Fruit fly (Drosophila melanogaster) whole organism, embryonic: ENCODE measurements around the gene CG33521.

ENCODE experiments used
- Asciz ChIP-seq: fragments of 200-800 bp; sonication (Bioruptor generic); optimal IDR thresholded peaks from 2 replicates; lab custom pipeline; 2017; ENCODE audit warnings: missing biosample characterization, mild to moderate bottlenecking, missing genetic modification characterization, missing genetic modification reagents
- Bdp1 ChIP-seq: fragments of 200-800 bp; sonication (Bioruptor generic); optimal IDR thresholded peaks from 3 replicates; lab custom pipeline; 2016; ENCODE audit warnings: missing biosample characterization, missing genetic modification characterization
- Bgb ChIP-seq: fragments of 200-800 bp; sonication (Bioruptor generic); IDR thresholded peaks from 2 replicates; pipeline ENCODE4 v1.3.6; 2022; ENCODE audit warnings: missing biosample characterization, missing genetic modification characterization; ENCODE audit not compliant: partially characterized antibody
- CG10209 ChIP-seq: fragments of 200-800 bp; sonication (Bioruptor generic); optimal IDR thresholded peaks from 3 replicates; lab custom pipeline; 2017; ENCODE audit warnings: missing biosample characterization, mild to moderate bottlenecking, missing genetic modification characterization, missing genetic modification reagents
- CG10274 ChIP-seq: fragments of 200-800 bp; sonication (Bioruptor generic); optimal IDR thresholded peaks from 3 replicates; lab custom pipeline; 2017; ENCODE audit warnings: missing biosample characterization, mild to moderate bottlenecking, missing genetic modification characterization
- CG11093 ChIP-seq: fragments of 200-800 bp; sonication (Bioruptor generic); IDR thresholded peaks from 3 replicates; pipeline ENCODE4 v1.3.6; 2022; ENCODE audit warnings: missing biosample characterization, missing genetic modification characterization
- CG11696 ChIP-seq: fragments of 200-800 bp; sonication (Bioruptor generic); IDR thresholded peaks from 2 replicates; pipeline ENCODE4 v1.3.6; 2022; ENCODE audit warnings: missing biosample characterization, missing genetic modification characterization
- CG12299 ChIP-seq: fragments of 200-800 bp; sonication (Bioruptor generic); optimal IDR thresholded peaks from 2 replicates; lab custom pipeline; 2018; ENCODE audit warnings: missing biosample characterization, mild to moderate bottlenecking, missing genetic modification characterization
- CG12391 ChIP-seq: fragments of 200-800 bp; sonication (Bioruptor generic); optimal IDR thresholded peaks from 3 replicates; lab custom pipeline; 2018; ENCODE audit warnings: missing biosample characterization, mild to moderate bottlenecking, missing genetic modification characterization, moderate library complexity
- CG12744 ChIP-seq: fragments of 200-800 bp; sonication (Bioruptor generic); optimal IDR thresholded peaks from 2 replicates; lab custom pipeline; 2016; ENCODE audit warnings: missing biosample characterization, missing genetic modification characterization
- CG12769 ChIP-seq: fragments of 200-800 bp; sonication (Bioruptor generic); optimal IDR thresholded peaks from 2 replicates; lab custom pipeline; 2019; ENCODE audit warnings: missing biosample characterization, mild to moderate bottlenecking, missing genetic modification characterization, moderate library complexity
- CG13424 ChIP-seq: fragments of 200-800 bp; sonication (Bioruptor generic); optimal IDR thresholded peaks from 2 replicates; lab custom pipeline; 2019; ENCODE audit warnings: missing biosample characterization, mild to moderate bottlenecking, missing genetic modification characterization, moderate library complexity
- CG13624 ChIP-seq: fragments of 200-800 bp; sonication (Bioruptor generic); optimal IDR thresholded peaks from 2 replicates; lab custom pipeline; 2016; ENCODE audit warnings: missing biosample characterization, missing genetic modification characterization
- CG15479 ChIP-seq: fragments of 200-800 bp; sonication (Bioruptor generic); optimal IDR thresholded peaks from 3 replicates; lab custom pipeline; 2019; ENCODE audit warnings: missing biosample characterization, mild to moderate bottlenecking, missing genetic modification characterization, moderate library complexity
- CG1603 ChIP-seq: fragments of 200-800 bp; sonication (Bioruptor generic); optimal IDR thresholded peaks from 2 replicates; lab custom pipeline; 2019; ENCODE audit warnings: missing biosample characterization, mild to moderate bottlenecking, missing genetic modification characterization, moderate library complexity
- CG1647 ChIP-seq: fragments of 200-800 bp; sonication (Bioruptor generic); optimal IDR thresholded peaks from 3 replicates; lab custom pipeline; 2016; ENCODE audit warnings: missing biosample characterization, missing genetic modification characterization
- CG17829 ChIP-seq: fragments of 200-800 bp; optimal IDR thresholded peaks from 2 replicates; lab custom pipeline; 2019; ENCODE audit warnings: missing biosample characterization, mild to moderate bottlenecking, missing genetic modification characterization, moderate library complexity
- CG18476 ChIP-seq: fragments of 200-800 bp; sonication (Bioruptor generic); optimal IDR thresholded peaks from 2 replicates; lab custom pipeline; 2016; ENCODE audit warnings: missing biosample characterization, mild to moderate bottlenecking, missing genetic modification characterization
- CG2120 ChIP-seq: fragments of 200-800 bp; sonication (Bioruptor generic); optimal IDR thresholded peaks from 3 replicates; lab custom pipeline; 2016; ENCODE audit warnings: missing biosample characterization, missing genetic modification characterization
- CG2129 ChIP-seq: fragments of 200-800 bp; sonication (Bioruptor generic); IDR thresholded peaks from 2 replicates; pipeline ENCODE4 v1.3.6; 2022; ENCODE audit warnings: missing biosample characterization, missing genetic modification characterization; ENCODE audit not compliant: partially characterized antibody
- CG2712 ChIP-seq: fragments of 200-800 bp; optimal IDR thresholded peaks from 3 replicates; lab custom pipeline; 2019; ENCODE audit warnings: missing biosample characterization, mild to moderate bottlenecking, missing genetic modification characterization, moderate library complexity
- CG3163 ChIP-seq: fragments of 200-800 bp; sonication (Bioruptor generic); optimal IDR thresholded peaks from 3 replicates; lab custom pipeline; 2016; ENCODE audit warnings: missing biosample characterization, missing genetic modification characterization
- CG6654 ChIP-seq: fragments of 200-800 bp; sonication (Bioruptor generic); optimal IDR thresholded peaks from 2 replicates; lab custom pipeline; 2017; ENCODE audit warnings: missing biosample characterization, mild to moderate bottlenecking, missing genetic modification characterization
- D19A ChIP-seq: fragments of 200-800 bp; optimal IDR thresholded peaks from 3 replicates; lab custom pipeline; 2019; ENCODE audit warnings: missing biosample characterization, mild to moderate bottlenecking, missing genetic modification characterization, moderate library complexity
- D19B ChIP-seq: fragments of 200-800 bp; sonication (Bioruptor generic); optimal IDR thresholded peaks from 2 replicates; lab custom pipeline; 2017; ENCODE audit warnings: missing biosample characterization, mild to moderate bottlenecking, missing genetic modification characterization
- Dip2 ChIP-seq: fragments of 200-800 bp; sonication (Bioruptor generic); IDR thresholded peaks from 2 replicates; pipeline ENCODE4 v1.3.6; 2022; ENCODE audit warnings: missing biosample characterization, missing genetic modification characterization
- Dip3 ChIP-seq: fragments of 200-800 bp; sonication (Bioruptor generic); optimal IDR thresholded peaks from 3 replicates; lab custom pipeline; 2016; ENCODE audit warnings: missing biosample characterization, missing genetic modification characterization
- HHEX ChIP-seq: fragments of 200-800 bp; sonication (Bioruptor generic); optimal IDR thresholded peaks from 3 replicates; lab custom pipeline; 2017; ENCODE audit warnings: missing biosample characterization, mild to moderate bottlenecking, missing genetic modification characterization, missing genetic modification reagents
- Hr51 ChIP-seq, 2 experiments: fragments of 200-800 bp; sonication (Bioruptor generic); optimal IDR thresholded peaks; 2 replicates in 1 of 2; 3 replicates in 1 of 2; lab custom pipeline; 2016 to 2018; ENCODE audit warnings: missing biosample characterization in 2 of 2, missing genetic modification characterization in 2 of 2, mild to moderate bottlenecking in 1 of 2, moderate library complexity in 1 of 2
- MESR4 ChIP-seq: fragments of 200-800 bp; sonication (Bioruptor generic); optimal IDR thresholded peaks from 2 replicates; lab custom pipeline; 2018; ENCODE audit warnings: missing biosample characterization, mild to moderate bottlenecking, missing genetic modification characterization, moderate library complexity
- Myb ChIP-seq: fragments of 200-800 bp; sonication (Bioruptor generic); optimal IDR thresholded peaks from 2 replicates; lab custom pipeline; 2016; ENCODE audit warnings: missing biosample characterization, missing genetic modification characterization
- Nf-YA ChIP-seq: fragments of 200-800 bp; sonication (Bioruptor generic); IDR thresholded peaks from 2 replicates; pipeline ENCODE4 v1.3.6; 2022; ENCODE audit warnings: missing biosample characterization, missing genetic modification characterization
- Sox102F ChIP-seq: fragments of 200-800 bp; sonication (Bioruptor generic); optimal IDR thresholded peaks from 2 replicates; lab custom pipeline; 2018; ENCODE audit warnings: missing biosample characterization, mild to moderate bottlenecking, missing genetic modification characterization, moderate library complexity
- Tbp ChIP-seq: fragments of >200 bp; optimal IDR thresholded peaks from 2 replicates; lab custom pipeline; 2018; ENCODE audit warnings: missing biosample characterization, missing genetic modification characterization
- abd-A ChIP-seq: fragments of 200-800 bp; sonication (Bioruptor generic); optimal IDR thresholded peaks from 3 replicates; lab custom pipeline; 2019; ENCODE audit warnings: missing biosample characterization, mild to moderate bottlenecking, missing genetic modification characterization, moderate library complexity
- amos ChIP-seq: fragments of 200-800 bp; sonication (Bioruptor generic); IDR thresholded peaks from 2 replicates; pipeline ENCODE4 v1.3.6; 2022; ENCODE audit warnings: missing biosample characterization, missing genetic modification characterization; ENCODE audit not compliant: partially characterized antibody
- br ChIP-seq: fragments of >200 bp; optimal IDR thresholded peaks from 2 replicates; lab custom pipeline; 2017
- eve ChIP-seq, 2 experiments: fragments of >200 bp; optimal IDR thresholded peaks; 2 replicates each; lab custom pipeline; 2017; ENCODE audit warnings: missing biosample characterization in 2 of 2, missing genetic modification characterization in 2 of 2
- grau ChIP-seq: fragments of 200-800 bp; optimal IDR thresholded peaks from 3 replicates; lab custom pipeline; 2019; ENCODE audit warnings: missing biosample characterization, mild to moderate bottlenecking, missing genetic modification characterization, moderate library complexity
- her ChIP-seq: fragments of 200-800 bp; sonication (Bioruptor generic); optimal IDR thresholded peaks from 2 replicates; lab custom pipeline; 2016; ENCODE audit warnings: missing biosample characterization, missing genetic modification characterization
- jigr1 ChIP-seq: fragments of 200-800 bp; sonication (Bioruptor generic); IDR thresholded peaks from 3 replicates; pipeline ENCODE4 v1.3.6; 2022; ENCODE audit warnings: missing biosample characterization, missing genetic modification characterization
- jing ChIP-seq: fragments of 200-800 bp; sonication (Bioruptor generic); optimal IDR thresholded peaks from 2 replicates; lab custom pipeline; 2018; ENCODE audit warnings: missing biosample characterization, mild to moderate bottlenecking, missing genetic modification characterization
- kah ChIP-seq: fragments of 200-800 bp; sonication (Bioruptor generic); optimal IDR thresholded peaks from 2 replicates; lab custom pipeline; 2018; ENCODE audit warnings: missing biosample characterization, mild to moderate bottlenecking, missing genetic modification characterization
- mld ChIP-seq: fragments of 200-800 bp; sonication (Bioruptor generic); IDR thresholded peaks from 3 replicates; pipeline ENCODE4 v1.3.6; 2022; ENCODE audit warnings: missing biosample characterization, missing genetic modification characterization; ENCODE audit not compliant: partially characterized antibody
- pho ChIP-seq: fragments of 200-800 bp; sonication (Bioruptor generic); optimal IDR thresholded peaks from 2 replicates; lab custom pipeline; 2016; ENCODE audit warnings: missing biosample characterization, missing genetic modification characterization
- run ChIP-seq: fragments of 200-800 bp; sonication (Bioruptor generic); optimal IDR thresholded peaks from 3 replicates; lab custom pipeline; 2018; ENCODE audit warnings: missing biosample characterization, mild to moderate bottlenecking, missing genetic modification characterization
- sens ChIP-seq: fragments of 200-800 bp; sonication (Bioruptor generic); peaks from one replicate; lab custom pipeline; 2016; ENCODE audit warnings: missing biosample characterization, missing genetic modification characterization
- slou ChIP-seq: fragments of 200-800 bp; sonication (Bioruptor generic); optimal IDR thresholded peaks from 3 replicates; lab custom pipeline; 2016; ENCODE audit warnings: missing biosample characterization, missing genetic modification characterization
- vnd ChIP-seq: fragments of 200-800 bp; sonication (Bioruptor generic); IDR thresholded peaks from 3 replicates; pipeline ENCODE4 v1.3.6; 2022; ENCODE audit warnings: missing biosample characterization, missing genetic modification characterization; ENCODE audit not compliant: partially characterized antibody

The CG33521 gene

DNA sequence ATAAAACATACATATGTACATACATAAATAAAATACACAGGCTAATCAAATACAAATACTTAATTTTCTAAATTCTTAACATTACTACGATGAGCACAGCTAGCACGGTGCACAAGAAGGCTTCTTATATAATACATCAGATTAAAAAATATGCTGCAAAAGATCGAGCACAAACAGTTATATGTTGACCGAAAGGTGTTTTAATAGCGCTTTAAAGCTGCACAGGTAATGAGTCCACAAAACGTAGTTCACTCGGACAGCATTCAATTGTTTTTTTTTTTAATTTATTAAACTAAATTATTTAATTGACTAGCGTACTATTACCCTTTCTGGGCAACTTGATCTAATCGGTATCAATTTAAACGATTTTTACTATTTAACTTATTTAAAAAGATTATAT, 10.4 kb upstream of the CG33521 start:
- TF ChIP-seq CG12744 (GFP tag; lab: Kevin White, UChicago) (no peak), kah (no peak), sens (GFP tag; lab: Kevin White, UChicago) (peak; percentile 57)

DNA sequence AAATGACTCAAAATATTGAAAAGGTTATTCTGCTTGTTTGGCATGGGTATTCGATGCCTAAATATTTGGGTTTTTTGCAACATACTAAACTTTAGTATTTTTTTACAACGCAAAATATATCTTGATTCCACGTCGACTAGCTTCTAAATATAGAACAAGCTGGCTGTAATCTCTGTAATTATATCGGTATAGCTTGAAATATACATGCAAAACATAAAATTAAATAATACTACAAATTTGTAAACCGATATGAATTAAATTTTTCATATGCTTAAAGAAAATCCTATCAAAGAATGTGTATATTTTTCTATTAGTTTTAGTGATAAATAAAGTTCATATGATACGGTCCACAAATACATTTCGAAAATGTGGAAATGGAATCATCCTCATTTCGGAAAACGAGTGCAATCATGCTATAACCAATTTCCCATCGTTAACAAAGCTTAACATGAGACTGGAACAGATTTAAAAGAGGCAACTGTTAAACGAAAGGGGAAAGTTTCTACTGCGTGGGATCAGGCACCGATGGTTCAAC, 3.9 kb upstream of the CG33521 start, which contains the start of gene pho:
Gene pho, minus strand, starts transcription at position 38 of the 535 bp plus-strand sequence.
- TF ChIP-seq CG2120 (GFP tag; lab: Kevin White, UChicago) (peak; percentile 43), slou (GFP tag; lab: Kevin White, UChicago) (no peak), CG15479 (GFP tag; lab: Kevin White, UChicago) (no peak), abd-A (no peak), amos (GFP tag; lab: Robert Waterston, UW) (no peak), CG18476 (no peak), Dip2 (GFP tag; lab: Robert Waterston, UW) (no peak), D19B (GFP tag; lab: Kevin White, UChicago) (no peak), CG1603 (tag; lab: Kevin White, UChicago) (peak; percentile 80), CG11093 (GFP tag; lab: Robert Waterston, UW) (no peak), Sox102F (GFP tag; lab: Kevin White, UChicago) (no peak), mld (GFP tag; lab: Robert Waterston, UW) (no peak), CG12299 (tag; lab: Kevin White, UChicago) (no peak), grau (tag; lab: Kevin White, UChicago) (no peak), her (GFP tag; lab: Kevin White, UChicago) (no peak), CG13624 (GFP tag; lab: Kevin White, UChicago) (no peak), Bdp1 (GFP tag; lab: Kevin White, UChicago) (no peak), CG2712 (no peak), CG10209 (GFP tag; lab: Kevin White, UChicago) (no peak), pho (GFP tag; lab: Kevin White, UChicago) (no peak), Bgb (no peak), eve (GFP tag; optimal IDR thresholded peaks at IDR 0.05; lab: Kevin White, UChicago) (no peak), CG2129 (no peak), CG13424 (tag; lab: Kevin White, UChicago) (no peak), jing (GFP tag; lab: Kevin White, UChicago) (no peak), Hr51 (GFP tag; optimal IDR thresholded peaks at IDR 0.05; lab: Kevin White, UChicago) (no peak), Nf-YA (GFP tag; lab: Robert Waterston, UW) (no peak), br (no peak), Myb (GFP tag; lab: Kevin White, UChicago) (no peak), CG17829 (tag; lab: Kevin White, UChicago) (no peak), CG1647 (GFP tag; lab: Kevin White, UChicago) (no peak), MESR4 (GFP tag; lab: Kevin White, UChicago) (no peak), CG6654 (GFP tag; lab: Kevin White, UChicago) (no peak), CG10274 (GFP tag; lab: Kevin White, UChicago) (no peak), run (no peak), CG3163 (GFP tag; lab: Kevin White, UChicago) (no peak), Tbp (GFP tag; lab: Kevin White, UChicago) (no peak), jigr1 (no peak), vnd (GFP tag; lab: Robert Waterston, UW) (no peak), CG12391 (no peak), D19A (tag; lab: Kevin White, UChicago) (peak; percentile 45), sens (GFP tag; lab: Kevin White, UChicago) (peak; percentile 81), HHEX (GFP tag; lab: Kevin White, UChicago) (no peak), CG12769 (no peak), CG11696 (GFP tag; lab: Robert Waterston, UW) (no peak), Dip3 (no peak), Asciz (no peak)
